Fruit fly (Drosophila melanogaster): Measurements from ENCODE around the gene Raf.
A peak's percentile ranks its signal among the peaks of the same experiment; 100 is the strongest.

Gene Raf

dm6 chrX:2340009-2340733 is 44.9 kb downstream of the Raf start (continued):
- no peak for TF ChIP-seq bab2 (GFP tag; optimal IDR thresholded peaks at IDR 0.05)
- peak; percentile 83 for TF ChIP-seq pzg (GFP tag; optimal IDR thresholded peaks at IDR 0.05)
- TF ChIP-seq CG10462 (GFP tag; optimal IDR thresholded peaks at IDR 0.05) = no peak
- no peak for TF ChIP-seq sima (GFP tag; optimal IDR thresholded peaks at IDR 0.05)
- TF ChIP-seq CG8924 (tag; optimal IDR thresholded peaks at IDR 0.05) = peak; percentile 45
- TF ChIP-seq Hr39 (optimal IDR thresholded peaks at IDR 0.05) = no peak
- TF ChIP-seq CrebB (tag; optimal IDR thresholded peaks at IDR 0.05) = no peak
- peak; percentile 76 for TF ChIP-seq CG14965 (GFP tag; optimal IDR thresholded peaks at IDR 0.05; ENCODE audit: borderline replicate concordance)
- TF ChIP-seq CG13296 (GFP tag; optimal IDR thresholded peaks at IDR 0.05) = no peak
- peak; percentile 47 for TF ChIP-seq CG9797 (GFP tag; optimal IDR thresholded peaks at IDR 0.05)
- peak; percentile 78 for TF ChIP-seq Med (GFP tag)
- no peak for TF ChIP-seq CG9215 (GFP tag; IDR thresholded peaks at IDR 0.05)
- no peak for TF ChIP-seq ken (GFP tag; IDR thresholded peaks at IDR 0.05)
- TF ChIP-seq odd (GFP tag; optimal IDR thresholded peaks at IDR 0.05) = no peak
- peak; percentile 16 for TF ChIP-seq CG30403 (GFP tag; optimal IDR thresholded peaks at IDR 0.05)
- TF ChIP-seq sna (GFP tag; IDR thresholded peaks at IDR 0.05; ENCODE audit: partially characterized antibody) = no peak
- TF ChIP-seq kah (GFP tag; optimal IDR thresholded peaks at IDR 0.05) = no peak
- TF ChIP-seq Lhr (GFP tag; optimal IDR thresholded peaks at IDR 0.05) = peak; percentile 65
- no peak for TF ChIP-seq tio (GFP tag; optimal IDR thresholded peaks at IDR 0.05)
- TF ChIP-seq GATAe (GFP tag; conservative IDR thresholded peaks at IDR 0.05) = no peak; the same call in 1 of the 2 replicates
- no peak for TF ChIP-seq wor (GFP tag; IDR thresholded peaks at IDR 0.05)
- TF ChIP-seq NC2α (GFP tag; optimal IDR thresholded peaks at IDR 0.05) = no peak
- no peak for TF ChIP-seq lbe (GFP tag; optimal IDR thresholded peaks at IDR 0.05)
- no peak for TF ChIP-seq sim (GFP tag; IDR thresholded peaks at IDR 0.05)
- TF ChIP-seq CG13775 (GFP tag; optimal IDR thresholded peaks at IDR 0.05) = no peak
- no peak for TF ChIP-seq CG1832 (GFP tag; optimal IDR thresholded peaks at IDR 0.05)
- no peak for TF ChIP-seq vfl (GFP tag; optimal IDR thresholded peaks at IDR 0.05)
- TF ChIP-seq CG6689 (GFP tag; IDR thresholded peaks at IDR 0.05) = no peak
- TF ChIP-seq stwl (tag; optimal IDR thresholded peaks at IDR 0.05) = peak; percentile 38
- TF ChIP-seq CG3065 (GFP tag; optimal IDR thresholded peaks at IDR 0.05) = peak; percentile 49
- TF ChIP-seq CG31224 (GFP tag; IDR thresholded peaks at IDR 0.05) = no peak
- TF ChIP-seq CG33557 (GFP tag; optimal IDR thresholded peaks at IDR 0.05) = no peak
- TF ChIP-seq Deaf1 (tag; optimal IDR thresholded peaks at IDR 0.05) = peak; percentile 39
- no peak for TF ChIP-seq CG7271 (tag; optimal IDR thresholded peaks at IDR 0.05)
- no peak for TF ChIP-seq CG9437 (GFP tag; optimal IDR thresholded peaks at IDR 0.05)
- TF ChIP-seq Atf3 (GFP tag; optimal IDR thresholded peaks at IDR 0.05) = no peak
- peak; percentile 78 for TF ChIP-seq hkb (optimal IDR thresholded peaks at IDR 0.05)
- TF ChIP-seq hkb (GFP tag; IDR thresholded peaks at IDR 0.05) = no peak
- TF ChIP-seq CG5953 (GFP tag; IDR thresholded peaks at IDR 0.05) = no peak
- TF ChIP-seq ci (GFP tag; IDR thresholded peaks at IDR 0.05) = no peak
- no peak for TF ChIP-seq Atf-2 (GFP tag; optimal IDR thresholded peaks at IDR 0.05)
- TF ChIP-seq pros (GFP tag; optimal IDR thresholded peaks at IDR 0.05) = no peak
- no peak for TF ChIP-seq CG4360 (GFP tag; IDR thresholded peaks at IDR 0.05)
- no peak for TF ChIP-seq Hsf (GFP tag; optimal IDR thresholded peaks at IDR 0.05)
- TF ChIP-seq CG2875 (GFP tag; optimal IDR thresholded peaks at IDR 0.05) = no peak
- TF ChIP-seq Xrp1 (GFP tag; IDR thresholded peaks at IDR 0.05) = no peak
- no peak for TF ChIP-seq MTF-1 (GFP tag; optimal IDR thresholded peaks at IDR 0.05; ENCODE audit: borderline replicate concordance)
- TF ChIP-seq YL-1 (GFP tag; optimal IDR thresholded peaks at IDR 0.05) = no peak
- TF ChIP-seq CG18011 (GFP tag; optimal IDR thresholded peaks at IDR 0.05) = no peak
- no peak for TF ChIP-seq CG4282 (GFP tag; optimal IDR thresholded peaks at IDR 0.05)
- peak; percentile 82 for TF ChIP-seq pita (GFP tag; optimal IDR thresholded peaks at IDR 0.05)
